Worm (Caenorhabditis elegans) whole organism, L1 larva: ENCODE data around the gene C06B3.6.

Experiments used
- aha-1 ChIP-seq: fragments of 150-350 bp; optimal IDR thresholded peaks from 2 replicates; lab custom pipeline; 2014; ENCODE audit warnings: missing biosample characterization, missing genetic modification characterization
- ama-1 ChIP-seq: fragments of 150-350 bp; optimal IDR thresholded peaks from 2 replicates; lab custom pipeline; 2014
- blmp-1 ChIP-seq: fragments of 150-350 bp; optimal IDR thresholded peaks from 2 replicates; lab custom pipeline; 2014; ENCODE audit warnings: missing biosample characterization, missing genetic modification characterization
- ceh-82 ChIP-seq, 3 experiments: fragments of 150-350 bp in 1 of 3; sonication (generic microtip) in 2 of 3; optimal IDR thresholded peaks; 2 replicates each; lab custom pipeline; 2014 to 2017; ENCODE audit warnings: missing biosample characterization in 3 of 3, missing genetic modification characterization in 3 of 3
- fkh-10 ChIP-seq: sonication (generic microtip); optimal IDR thresholded peaks from 2 replicates; lab custom pipeline; 2017; ENCODE audit warnings: missing biosample characterization, missing genetic modification reagents, missing genetic modification characterization
- fkh-8 ChIP-seq: sonication (generic microtip); optimal IDR thresholded peaks from 2 replicates; lab custom pipeline; 2016; ENCODE audit warnings: mild to moderate bottlenecking, missing genetic modification characterization, missing compliant biosample characterization
- mdl-1 ChIP-seq, 2 experiments: fragments of 150-350 bp; optimal IDR thresholded peaks; 2 replicates each; lab custom pipeline; 2014 to 2017; ENCODE audit warnings: missing biosample characterization in 2 of 2, missing genetic modification characterization in 2 of 2, inconsistent platforms in 1 of 2
- nhr-237 ChIP-seq: fragments of 150-350 bp; optimal IDR thresholded peaks from 2 replicates; lab custom pipeline; 2014; ENCODE audit warnings: missing biosample characterization, missing genetic modification characterization
- nhr-47 ChIP-seq: sonication (generic microtip); optimal IDR thresholded peaks from 2 replicates; lab custom pipeline; 2016; ENCODE audit warnings: mild to moderate bottlenecking, missing genetic modification characterization, moderate library complexity, missing compliant biosample characterization
- pqm-1 ChIP-seq: sonication (generic microtip); optimal IDR thresholded peaks from 3 replicates; lab custom pipeline; 2017; ENCODE audit warnings: missing biosample characterization, missing genetic modification characterization
- unc-86 ChIP-seq: sonication (generic microtip); optimal IDR thresholded peaks from 2 replicates; lab custom pipeline; 2016; ENCODE audit warnings: missing genetic modification characterization, missing compliant biosample characterization

- TF ChIP-seq mdl-1 (tag; optimal IDR thresholded peaks at IDR 0.05; lab: Kevin White, UChicago) (no peak), unc-86 (tag; lab: Kevin White, UChicago) (no peak), fkh-8 (tag; lab: Kevin White, UChicago) (no peak), aha-1 (tag; lab: Kevin White, UChicago) (no peak), ceh-82 (tag; optimal IDR thresholded peaks at IDR 0.05; lab: Kevin White, UChicago) (no peak), pqm-1 (tag; lab: Kevin White, UChicago) (no peak), nhr-237 (no peak), fkh-10 (GFP tag; lab: Kevin White, UChicago) (no peak), nhr-47 (tag; lab: Kevin White, UChicago) (no peak), ama-1 (lab: Kevin White, UChicago) (no peak), blmp-1 (tag; lab: Kevin White, UChicago) (no peak)
Measured at ce11 chrV:13929503-13929902, 20.7 kb upstream of the C06B3.6 start, which contains the start of gene srxa-13.
